Worm (Caenorhabditis elegans): ENCODE measurements around the gene K12H4.7.

K12H4.7 gene

DNA sequence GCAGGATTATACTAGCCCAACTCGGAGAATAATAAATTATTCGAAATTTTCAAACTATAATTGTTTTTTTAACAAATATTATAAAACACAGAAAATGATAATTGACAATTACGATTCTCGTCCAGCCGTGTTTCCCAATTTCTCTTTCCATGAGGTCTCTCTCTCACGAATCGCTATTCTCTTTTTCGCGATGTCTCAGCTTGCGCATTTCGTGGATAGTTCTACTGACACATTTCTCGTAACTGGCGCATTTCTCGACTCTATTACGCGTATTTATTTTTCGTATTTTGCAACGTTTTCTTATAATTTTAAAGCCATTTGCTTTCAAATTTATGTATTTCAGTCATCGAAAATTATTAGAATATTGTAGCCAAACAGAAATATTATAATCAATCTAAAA, 7.1 kb downstream of the K12H4.7 start (continued):
- peak; percentile 98 for TF ChIP-seq Y75B8A.6 (GFP tag; IDR thresholded peaks at IDR 0.05)
- peak; percentile 88 for TF ChIP-seq zip-2 (tag; optimal IDR thresholded peaks at IDR 0.05)
- TF ChIP-seq dmd-9 (GFP tag; IDR thresholded peaks at IDR 0.05), result peak; percentile 99
- peak; percentile 97 for TF ChIP-seq dmd-6 (GFP tag; IDR thresholded peaks at IDR 0.05)

DNA sequence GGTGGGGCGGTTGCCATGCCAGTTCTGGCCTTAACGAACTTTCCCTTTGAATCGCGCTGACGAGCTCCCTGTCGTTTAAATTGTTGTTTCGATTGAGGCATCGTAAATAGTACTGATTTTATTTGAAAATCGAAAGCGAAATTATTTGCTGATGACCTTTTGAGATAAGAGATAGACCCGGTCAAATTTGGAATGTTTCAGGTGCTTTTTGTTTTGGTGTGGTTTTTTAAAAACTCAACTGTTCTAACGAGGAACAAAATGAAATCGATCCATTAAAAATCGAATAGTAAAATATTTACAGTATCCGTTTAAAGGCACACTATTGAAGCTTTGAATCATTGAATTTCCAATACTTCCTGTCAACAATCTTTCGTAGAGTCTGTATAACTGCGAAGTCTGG, 8.1 kb downstream of the K12H4.7 start, which contains the start of gene K12H4.6:
TSS of gene K12H4.6 (minus strand) at position 101 of the 400 bp plus-strand sequence.
- TF ChIP-seq lin-15B (tag; optimal IDR thresholded peaks at IDR 0.05) (no peak), T20F7.1 (GFP tag; optimal IDR thresholded peaks at IDR 0.05) (no peak), aly-2 (tag; optimal IDR thresholded peaks at IDR 0.05) (no peak), skn-1 (tag; optimal IDR thresholded peaks at IDR 0.05) (no peak), zip-2 (tag; optimal IDR thresholded peaks at IDR 0.05) (no peak)

DNA sequence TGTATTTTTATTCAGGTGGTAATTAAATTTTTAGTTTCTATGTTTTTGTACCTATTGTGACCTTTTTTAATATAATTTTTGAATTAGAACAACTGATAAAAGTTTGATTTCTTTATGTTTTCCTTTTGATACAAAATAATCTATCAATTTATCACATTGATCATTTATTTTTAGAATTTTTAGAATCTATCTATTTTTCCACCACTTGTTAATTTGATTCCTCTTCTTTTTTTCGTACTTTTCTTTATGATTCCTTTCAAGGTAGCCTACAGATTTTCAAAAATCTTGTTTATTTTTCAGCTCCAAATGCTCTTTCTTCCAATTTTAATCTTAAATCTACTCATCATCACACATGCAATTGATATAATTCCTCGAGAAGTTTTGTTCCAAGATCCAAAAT, 12.9 kb downstream of the K12H4.7 start, which contains the start of gene dpf-6:
TSS of gene dpf-6 (plus strand) at position 301 of the 400 bp plus-strand sequence.
- no peak for TF ChIP-seq php-3 (GFP tag; IDR thresholded peaks at IDR 0.05)
- TF ChIP-seq dpl-1 (GFP tag; optimal IDR thresholded peaks at IDR 0.05), result no peak
- TF ChIP-seq nhr-25 (tag; optimal IDR thresholded peaks at IDR 0.05; ENCODE audit: borderline replicate concordance, insufficient read depth), result no peak
- TF ChIP-seq lin-29 (GFP tag; IDR thresholded peaks at IDR 0.05), result no peak
- TF ChIP-seq ztf-7 (tag; optimal IDR thresholded peaks at IDR 0.05), result no peak
- no peak for TF ChIP-seq lim-7 (GFP tag; IDR thresholded peaks at IDR 0.05)
- no peak for TF ChIP-seq tra-1 (GFP tag; IDR thresholded peaks at IDR 0.05)
- no peak for TF ChIP-seq gei-8 (GFP tag; optimal IDR thresholded peaks at IDR 0.05)
- TF ChIP-seq pqm-1 (tag; optimal IDR thresholded peaks at IDR 0.05), result no peak

DNA sequence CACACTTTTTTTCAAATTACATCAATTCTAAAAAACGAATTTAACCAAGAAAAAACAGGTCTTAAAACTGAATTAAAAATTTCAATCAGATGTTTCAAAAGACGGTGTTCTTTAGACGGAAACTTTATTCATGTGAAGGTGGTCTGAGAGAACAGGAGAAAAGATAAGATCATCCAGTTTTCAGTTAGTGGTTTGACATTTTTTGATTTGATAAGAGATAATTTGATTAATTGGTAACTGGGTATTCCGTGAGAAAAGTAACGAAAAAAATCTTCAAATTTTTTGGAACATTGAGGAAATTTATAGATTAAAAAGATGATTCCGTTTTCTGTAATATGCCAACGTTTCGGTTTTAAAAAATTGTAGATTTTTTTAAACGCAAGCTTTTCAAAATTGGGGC, 14.4 kb downstream of the K12H4.7 start:
- TF ChIP-seq ama-1 (optimal IDR thresholded peaks at IDR 0.05), result no peak
- TF ChIP-seq F49E8.2 (tag; optimal IDR thresholded peaks at IDR 0.05; ENCODE audit: borderline replicate concordance), result no peak
- peak; percentile 1 for TF ChIP-seq nhr-28 (tag; optimal IDR thresholded peaks at IDR 0.05)

DNA sequence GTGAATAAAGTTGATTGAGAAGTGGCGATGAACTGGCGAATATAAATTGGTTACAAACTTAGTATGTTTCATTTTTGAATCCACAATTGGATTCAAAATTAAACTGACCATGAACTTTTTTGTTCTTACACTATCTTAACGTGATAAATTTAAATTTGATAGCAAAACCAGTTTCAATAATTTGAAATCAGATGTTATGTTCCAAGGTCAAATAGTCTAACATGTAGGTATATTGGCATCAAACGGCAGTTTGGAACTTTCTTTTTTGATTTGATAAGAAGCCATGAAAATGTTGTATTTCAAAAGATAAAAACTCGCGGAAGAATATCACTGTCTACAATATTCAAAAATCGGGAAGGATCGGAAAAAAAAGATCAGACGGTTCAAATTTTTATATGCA, 14.8 kb downstream of the K12H4.7 start:
- TF ChIP-seq zfp-3 (GFP tag; conservative IDR thresholded peaks at IDR 0.05) (no peak), unc-39 (tag; optimal IDR thresholded peaks at IDR 0.05) (no peak), madf-5 (GFP tag; IDR thresholded peaks at IDR 0.05) (no peak), nhr-76 (tag; optimal IDR thresholded peaks at IDR 0.05) (no peak), F10B5.3 (tag; optimal IDR thresholded peaks at IDR 0.05) (no peak), zip-11 (GFP tag; IDR thresholded peaks at IDR 0.05) (no peak), vab-7 (GFP tag; IDR thresholded peaks at IDR 0.05) (no peak), arid-1 (GFP tag; conservative IDR thresholded peaks at IDR 0.05) (no peak), attf-4 (tag; optimal IDR thresholded peaks at IDR 0.05) (no peak), snpc-4 (tag; optimal IDR thresholded peaks at IDR 0.05) (no peak), php-3 (GFP tag; IDR thresholded peaks at IDR 0.05) (no peak), mxl-3 (GFP tag; optimal IDR thresholded peaks at IDR 0.05) (no peak), F26F4.8 (GFP tag; conservative IDR thresholded peaks at IDR 0.05) (no peak), ceh-20 (GFP tag; IDR thresholded peaks at IDR 0.05) (no peak), rbr-2 (tag; optimal IDR thresholded peaks at IDR 0.05) (no peak)

DNA sequence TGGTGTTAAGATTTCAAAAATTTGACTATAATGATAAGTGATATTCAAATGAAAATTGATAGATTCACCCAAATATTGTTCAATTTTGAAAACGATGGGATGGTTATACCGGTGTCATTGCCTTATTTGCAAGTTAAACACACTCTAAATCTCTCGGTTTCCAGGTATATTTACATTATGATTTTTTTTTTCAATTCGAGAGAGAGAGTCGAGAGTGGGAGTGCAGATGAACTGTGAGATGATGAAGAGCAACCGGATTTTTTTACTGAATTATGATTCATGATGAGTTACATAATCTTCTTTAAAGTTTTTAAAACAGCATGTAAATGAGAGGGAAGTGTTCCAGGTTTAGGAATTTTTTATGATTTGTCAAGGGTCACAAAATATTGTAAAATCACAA, 17.3 kb downstream of the K12H4.7 start, which contains the start of gene F44B9.10:
TSS of gene F44B9.10 (minus strand) at position 101 of the 400 bp plus-strand sequence.
- TF ChIP-seq mep-1 (tag; optimal IDR thresholded peaks at IDR 0.05), result no peak
- TF ChIP-seq aly-2 (tag; optimal IDR thresholded peaks at IDR 0.05), result no peak
- no peak for TF ChIP-seq F44E2.7 (GFP tag; IDR thresholded peaks at IDR 0.05)
- TF ChIP-seq zag-1 (tag; optimal IDR thresholded peaks at IDR 0.05), result no peak
- no peak for TF ChIP-seq aha-1 (tag)
- TF ChIP-seq ceh-32 (tag; optimal IDR thresholded peaks at IDR 0.05; ENCODE audit: poor library complexity), result no peak
- no peak for TF ChIP-seq saeg-2 (GFP tag; IDR thresholded peaks at IDR 0.05)
- TF ChIP-seq ama-1 (optimal IDR thresholded peaks at IDR 0.05), result no peak
- no peak for TF ChIP-seq F26F4.8 (GFP tag; conservative IDR thresholded peaks at IDR 0.05)
- no peak for TF ChIP-seq nhr-48 (tag; optimal IDR thresholded peaks at IDR 0.05)
- no peak for TF ChIP-seq F37D6.2 (tag; optimal IDR thresholded peaks at IDR 0.05)
- no peak for TF ChIP-seq nhr-10 (tag; optimal IDR thresholded peaks at IDR 0.05)
- no peak for TF ChIP-seq snpc-1.2 (GFP tag; IDR thresholded peaks at IDR 0.05)
- no peak for TF ChIP-seq mxl-2 (GFP tag; conservative IDR thresholded peaks at IDR 0.05)
- no peak for TF ChIP-seq pqm-1 (tag; optimal IDR thresholded peaks at IDR 0.05)
- TF ChIP-seq daf-19 (GFP tag; conservative IDR thresholded peaks at IDR 0.05), result no peak

Measured in whole organism, L4 larva.